Worm (Caenorhabditis elegans): ENCODE measurements around the gene trpp-11.

DNA sequence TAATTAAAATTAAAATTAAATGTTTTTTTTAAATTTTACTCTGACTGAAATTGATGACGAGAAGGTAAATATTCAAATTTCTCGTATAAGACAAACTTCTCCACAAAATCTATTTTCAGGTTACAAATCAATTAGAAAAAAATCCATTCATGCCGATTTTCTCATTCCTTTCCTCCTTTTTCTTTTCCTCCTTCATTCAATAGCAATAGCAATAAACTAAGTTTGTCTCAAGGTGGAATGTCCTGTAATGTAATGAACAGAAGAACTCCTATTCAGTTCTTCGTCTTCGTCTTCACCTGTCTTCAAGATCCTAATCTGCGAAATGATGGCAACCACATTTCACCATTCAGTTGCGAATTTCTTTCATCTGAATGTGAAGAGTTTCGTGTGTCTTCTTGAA lies 20.9 kb downstream of the trpp-11 start, which contains the start of gene dac-1:
- TF ChIP-seq unc-130 (tag; optimal IDR thresholded peaks at IDR 0.05) (no peak), mdl-1 (tag; optimal IDR thresholded peaks at IDR 0.05) (no peak), swsn-7 (tag; optimal IDR thresholded peaks at IDR 0.05) (no peak), snpc-4 (tag; optimal IDR thresholded peaks at IDR 0.05) (no peak), ztf-11 (tag; optimal IDR thresholded peaks at IDR 0.05) (no peak), aly-2 (tag; optimal IDR thresholded peaks at IDR 0.05) (no peak), unc-62 (GFP tag; optimal IDR thresholded peaks at IDR 0.05) (no peak), nhr-237 (tag; optimal IDR thresholded peaks at IDR 0.05) (no peak), mep-1 (tag; optimal IDR thresholded peaks at IDR 0.05) (no peak), pqm-1 (tag; optimal IDR thresholded peaks at IDR 0.05) (no peak), lin-13 (GFP tag; optimal IDR thresholded peaks at IDR 0.05) (no peak)

Measured in whole organism, L1 larva.